Fruit fly (Drosophila melanogaster) whole organism, embryonic: ENCODE data around the gene CG43813.

Experiments
- Aef1 ChIP-seq: fragments of 200-800 bp; sonication (Bioruptor generic); IDR thresholded peaks from 3 replicates; pipeline ENCODE4 v1.3.6; 2022; ENCODE audit warnings: missing biosample characterization, missing genetic modification characterization
- Atf3 ChIP-seq: fragments of 200-800 bp; sonication (Bioruptor generic); optimal IDR thresholded peaks from 3 replicates; lab custom pipeline; 2016; ENCODE audit warnings: missing biosample characterization, missing genetic modification characterization
- Bgb ChIP-seq: fragments of 200-800 bp; sonication (Bioruptor generic); IDR thresholded peaks from 2 replicates; pipeline ENCODE4 v1.3.6; 2022; ENCODE audit warnings: missing biosample characterization, missing genetic modification characterization; ENCODE audit not compliant: partially characterized antibody
- CG10274 ChIP-seq: fragments of 200-800 bp; sonication (Bioruptor generic); optimal IDR thresholded peaks from 3 replicates; lab custom pipeline; 2017; ENCODE audit warnings: missing biosample characterization, mild to moderate bottlenecking, missing genetic modification characterization
- CG11456 ChIP-seq: fragments of 200-800 bp; sonication (Bioruptor generic); IDR thresholded peaks from 3 replicates; pipeline ENCODE4 v1.3.6; 2022; ENCODE audit warnings: missing biosample characterization, missing genetic modification characterization
- CG12391 ChIP-seq: fragments of 200-800 bp; sonication (Bioruptor generic); optimal IDR thresholded peaks from 3 replicates; lab custom pipeline; 2018; ENCODE audit warnings: missing biosample characterization, mild to moderate bottlenecking, missing genetic modification characterization, moderate library complexity
- CG14860 ChIP-seq: fragments of 200-800 bp; sonication (Bioruptor generic); IDR thresholded peaks from 3 replicates; pipeline ENCODE4 v1.3.6; 2022; ENCODE audit warnings: missing biosample characterization, missing genetic modification characterization; ENCODE audit not compliant: partially characterized antibody
- CG15601 ChIP-seq: fragments of 200-800 bp; sonication (Bioruptor generic); optimal IDR thresholded peaks from 3 replicates; lab custom pipeline; 2019; ENCODE audit warnings: missing biosample characterization, mild to moderate bottlenecking, missing genetic modification characterization, moderate library complexity
- CG16779 ChIP-seq: fragments of 200-800 bp; sonication (Bioruptor generic); IDR thresholded peaks from 2 replicates; pipeline ENCODE4 v1.3.6; 2022; ENCODE audit warnings: missing biosample characterization, missing genetic modification characterization
- CG16863 ChIP-seq: fragments of 200-800 bp; sonication (Bioruptor generic); optimal IDR thresholded peaks from 3 replicates; lab custom pipeline; 2016; ENCODE audit warnings: missing biosample characterization, missing genetic modification characterization
- CG17361 ChIP-seq: fragments of 200-800 bp; sonication (Bioruptor generic); IDR thresholded peaks from 3 replicates; pipeline ENCODE4 v1.3.6; 2022; ENCODE audit warnings: missing biosample characterization, missing genetic modification characterization
- CG18262 ChIP-seq: fragments of 200-800 bp; optimal IDR thresholded peaks from 3 replicates; lab custom pipeline; 2019; ENCODE audit warnings: missing biosample characterization, mild to moderate bottlenecking, missing genetic modification characterization, moderate library complexity
- CG18619 ChIP-seq: fragments of 200-800 bp; sonication (Bioruptor generic); optimal IDR thresholded peaks from 3 replicates; lab custom pipeline; 2017; ENCODE audit warnings: missing biosample characterization, mild to moderate bottlenecking, missing genetic modification characterization
- CG2202 ChIP-seq: fragments of 200-800 bp; sonication (Bioruptor generic); optimal IDR thresholded peaks from 2 replicates; lab custom pipeline; 2018; ENCODE audit warnings: missing biosample characterization, mild to moderate bottlenecking, missing genetic modification characterization
- CG2889 ChIP-seq: fragments of 200-800 bp; sonication (Bioruptor generic); IDR thresholded peaks from 3 replicates; pipeline ENCODE4 v1.3.6; 2022; ENCODE audit warnings: missing biosample characterization, missing genetic modification characterization
- CG3065 ChIP-seq: fragments of 200-800 bp; sonication (Bioruptor generic); optimal IDR thresholded peaks from 2 replicates; lab custom pipeline; 2016; ENCODE audit warnings: missing biosample characterization, missing genetic modification characterization
- CG31441 ChIP-seq: fragments of 200-800 bp; sonication (Bioruptor generic); IDR thresholded peaks from 2 replicates; pipeline ENCODE4 v1.3.6; 2022; ENCODE audit warnings: missing biosample characterization, missing genetic modification characterization
- CG3407 ChIP-seq: fragments of 200-800 bp; sonication (Bioruptor generic); optimal IDR thresholded peaks from 2 replicates; lab custom pipeline; 2018; ENCODE audit warnings: missing biosample characterization, mild to moderate bottlenecking, missing genetic modification characterization
- CG43689 ChIP-seq: fragments of 200-800 bp; sonication (Bioruptor generic); IDR thresholded peaks from 2 replicates; pipeline ENCODE4 v1.3.6; 2022; ENCODE audit warnings: missing biosample characterization, missing genetic modification characterization
- CG4617 ChIP-seq: fragments of 200-800 bp; sonication (Bioruptor generic); optimal IDR thresholded peaks from 3 replicates; lab custom pipeline; 2016; ENCODE audit warnings: missing biosample characterization, missing genetic modification characterization, borderline replicate concordance
- CG4707 ChIP-seq: fragments of 200-800 bp; sonication (Bioruptor generic); optimal IDR thresholded peaks from 2 replicates; lab custom pipeline; 2018; ENCODE audit warnings: missing biosample characterization, mild to moderate bottlenecking, missing genetic modification characterization, moderate library complexity
- CG4854 ChIP-seq: fragments of 200-800 bp; sonication (Bioruptor generic); optimal IDR thresholded peaks from 2 replicates; lab custom pipeline; 2016; ENCODE audit warnings: missing biosample characterization, missing genetic modification characterization, inconsistent platforms
- CG8359 ChIP-seq: fragments of 200-800 bp; sonication (Bioruptor generic); optimal IDR thresholded peaks from 2 replicates; lab custom pipeline; 2017; ENCODE audit warnings: missing biosample characterization, mild to moderate bottlenecking, missing genetic modification characterization, borderline replicate concordance
- CG9215 ChIP-seq: fragments of 200-800 bp; sonication (Bioruptor generic); IDR thresholded peaks from 2 replicates; pipeline ENCODE4 v1.3.6; 2022; ENCODE audit warnings: missing biosample characterization, missing genetic modification characterization
- CHES-1-like ChIP-seq: fragments of 200-800 bp; sonication (Bioruptor generic); optimal IDR thresholded peaks from 2 replicates; lab custom pipeline; 2016; ENCODE audit warnings: missing biosample characterization, missing genetic modification characterization
- CoRest ChIP-seq: fragments of 200-800 bp; sonication (Bioruptor generic); optimal IDR thresholded peaks from 3 replicates; lab custom pipeline; 2018; ENCODE audit warnings: missing biosample characterization, mild to moderate bottlenecking, missing genetic modification characterization, moderate library complexity
- Deaf1 ChIP-seq: fragments of 200-800 bp; optimal IDR thresholded peaks from 3 replicates; lab custom pipeline; 2019; ENCODE audit warnings: missing biosample characterization, mild to moderate bottlenecking, missing genetic modification characterization, moderate library complexity
- Dll ChIP-seq: fragments of 200-800 bp; sonication (Bioruptor generic); IDR thresholded peaks from 4 replicates; pipeline ENCODE4 v1.3.6; 2022; ENCODE audit warnings: missing biosample characterization, missing genetic modification characterization; ENCODE audit not compliant: partially characterized antibody
- HLH54F ChIP-seq: fragments of 200-800 bp; sonication (Bioruptor generic); optimal IDR thresholded peaks from 3 replicates; lab custom pipeline; 2016; ENCODE audit warnings: missing biosample characterization, missing genetic modification characterization
- Jarid2 ChIP-seq: fragments of 200-800 bp; sonication (Bioruptor generic); optimal IDR thresholded peaks from 3 replicates; lab custom pipeline; 2017; ENCODE audit warnings: mild to moderate bottlenecking, missing biosample characterization, missing genetic modification reagents, missing genetic modification characterization
- Med ChIP-seq: fragments of 200-800 bp; sonication (Bioruptor generic); peaks from one replicate; lab custom pipeline; 2016; ENCODE audit warnings: missing biosample characterization, missing genetic modification characterization, mild to moderate bottlenecking, inconsistent platforms, moderate library complexity
- PHDP ChIP-seq: fragments of 200-800 bp; sonication (Bioruptor generic); optimal IDR thresholded peaks from 3 replicates; lab custom pipeline; 2018; ENCODE audit warnings: missing biosample characterization, mild to moderate bottlenecking, missing genetic modification characterization, moderate library complexity
- amos ChIP-seq: fragments of 200-800 bp; sonication (Bioruptor generic); IDR thresholded peaks from 2 replicates; pipeline ENCODE4 v1.3.6; 2022; ENCODE audit warnings: missing biosample characterization, missing genetic modification characterization; ENCODE audit not compliant: partially characterized antibody
- bowl ChIP-seq: fragments of 200-800 bp; sonication (Bioruptor generic); IDR thresholded peaks from 2 replicates; pipeline ENCODE4 v1.3.6; 2022; ENCODE audit warnings: missing biosample characterization, missing genetic modification characterization
- br ChIP-seq: fragments of >200 bp; optimal IDR thresholded peaks from 2 replicates; lab custom pipeline; 2017
- dan ChIP-seq: fragments of 200-800 bp; sonication (Bioruptor generic); IDR thresholded peaks from 2 replicates; pipeline ENCODE4 v1.3.6; 2022; ENCODE audit warnings: missing biosample characterization, missing genetic modification characterization
- danr ChIP-seq: fragments of 200-800 bp; sonication (Bioruptor generic); IDR thresholded peaks from 2 replicates; pipeline ENCODE4 v1.3.6; 2022; ENCODE audit warnings: missing biosample characterization, missing genetic modification characterization
- emc ChIP-seq: fragments of 200-800 bp; sonication (Bioruptor generic); optimal IDR thresholded peaks from 2 replicates; lab custom pipeline; 2016; ENCODE audit warnings: missing biosample characterization, missing genetic modification characterization
- eyg ChIP-seq: fragments of 200-800 bp; sonication (Bioruptor generic); optimal IDR thresholded peaks from 3 replicates; lab custom pipeline; 2016; ENCODE audit warnings: missing biosample characterization, missing genetic modification characterization
- fd102C ChIP-seq: fragments of 200-800 bp; sonication (Bioruptor generic); optimal IDR thresholded peaks from 2 replicates; lab custom pipeline; 2018; ENCODE audit warnings: missing biosample characterization, mild to moderate bottlenecking, missing genetic modification characterization, moderate library complexity
- hb ChIP-seq: fragments of 200-800 bp; sonication (Bioruptor generic); IDR thresholded peaks from 3 replicates; pipeline ENCODE4 v1.3.6; 2022; ENCODE audit warnings: missing biosample characterization, missing genetic modification characterization; ENCODE audit not compliant: partially characterized antibody
- hkb ChIP-seq, 2 experiments: fragments of 200-800 bp in 1 of 2; fragments of >200 bp in 1 of 2; sonication (Bioruptor generic) in 1 of 2; IDR thresholded peaks in 1 of 2; optimal IDR thresholded peaks in 1 of 2; 2 replicates each; pipeline versions ENCODE4 v1.3.6 to Lab custom; 2017 to 2022; ENCODE audit warnings: missing biosample characterization in 1 of 2, missing genetic modification characterization in 1 of 2
- inv ChIP-seq: fragments of 200-800 bp; sonication (Bioruptor generic); IDR thresholded peaks from 2 replicates; pipeline ENCODE4 v1.3.6; 2022; ENCODE audit warnings: missing biosample characterization, missing genetic modification characterization; ENCODE audit not compliant: partially characterized antibody
- nom ChIP-seq: fragments of 200-800 bp; sonication (Bioruptor generic); optimal IDR thresholded peaks from 2 replicates; lab custom pipeline; 2017; ENCODE audit warnings: missing biosample characterization, missing genetic modification characterization, mild to moderate bottlenecking, moderate library complexity, missing genetic modification reagents
- pfk ChIP-seq: fragments of 200-800 bp; sonication (Bioruptor generic); optimal IDR thresholded peaks from 2 replicates; lab custom pipeline; 2018; ENCODE audit warnings: missing biosample characterization, mild to moderate bottlenecking, missing genetic modification characterization, moderate library complexity
- repo ChIP-seq: fragments of 200-800 bp; sonication (Bioruptor generic); optimal IDR thresholded peaks from 2 replicates; lab custom pipeline; 2016; ENCODE audit warnings: missing biosample characterization, missing genetic modification characterization
- so ChIP-seq: fragments of 200-800 bp; sonication (Bioruptor generic); IDR thresholded peaks from 3 replicates; pipeline ENCODE4 v1.3.6; 2022; ENCODE audit warnings: missing biosample characterization, missing genetic modification characterization
- sob ChIP-seq: fragments of 200-800 bp; sonication (Bioruptor generic); IDR thresholded peaks from 2 replicates; pipeline ENCODE4 v1.3.6; 2022; ENCODE audit warnings: missing biosample characterization, missing genetic modification characterization
- sqz ChIP-seq: fragments of 200-800 bp; sonication (Bioruptor generic); optimal IDR thresholded peaks from 3 replicates; lab custom pipeline; 2018; ENCODE audit warnings: missing biosample characterization, mild to moderate bottlenecking, missing genetic modification characterization
- unpg ChIP-seq: fragments of 200-800 bp; sonication (Bioruptor generic); optimal IDR thresholded peaks from 3 replicates; lab custom pipeline; 2018; ENCODE audit warnings: missing biosample characterization, mild to moderate bottlenecking, missing genetic modification characterization, moderate library complexity

Gene CG43813

dm6 chr2L:12350880-12351279, 6.8 kb upstream of the CG43813 start (continued):
- TF ChIP-seq repo (GFP tag; lab: Kevin White, UChicago) (peak; percentile 41), PHDP (peak; percentile 34), CG18262 (tag; lab: Kevin White, UChicago) (peak; percentile 53), CG16863 (no peak), CG18619 (GFP tag; lab: Kevin White, UChicago) (no peak), inv (GFP tag; lab: Robert Waterston, UW) (no peak), amos (GFP tag; lab: Robert Waterston, UW) (no peak), eyg (GFP tag; lab: Kevin White, UChicago) (peak; percentile 14), CG17361 (GFP tag; lab: Robert Waterston, UW) (0 out of 3 replicates have a peak, but pooled peaks have one; percentile 33), CG16779 (GFP tag; lab: Robert Waterston, UW) (no peak), CG4854 (GFP tag; lab: Kevin White, UChicago) (no peak), CG10274 (GFP tag; lab: Kevin White, UChicago) (no peak), Dll (no peak), CG3407 (GFP tag; lab: Kevin White, UChicago) (peak; percentile 43), CG2889 (GFP tag; lab: Robert Waterston, UW) (peak; percentile 32; the same call in 1 of the 3 replicates), HLH54F (GFP tag; lab: Kevin White, UChicago) (no peak), so (GFP tag; lab: Robert Waterston, UW) (no peak), pfk (no peak), CG9215 (GFP tag; lab: Robert Waterston, UW) (0 out of 2 replicates have a peak, but pooled peaks have one; percentile 15), sob (GFP tag; lab: Robert Waterston, UW) (peak; percentile 46; the same call in 1 of the 2 replicates), emc (GFP tag; lab: Kevin White, UChicago) (no peak), nom (GFP tag; lab: Kevin White, UChicago) (no peak), danr (GFP tag; lab: Robert Waterston, UW) (peak; percentile 16; the same call in 1 of the 2 replicates), unpg (GFP tag; lab: Kevin White, UChicago) (peak; percentile 51), CG8359 (GFP tag; lab: Kevin White, UChicago) (no peak), CG3065 (GFP tag; lab: Kevin White, UChicago) (no peak), CG12391 (tag; lab: Kevin White, UChicago) (peak; percentile 68), bowl (GFP tag; lab: Robert Waterston, UW) (no peak), hb (GFP tag; lab: Robert Waterston, UW) (no peak), CoRest (peak; percentile 37), CG15601 (no peak), Jarid2 (GFP tag; lab: Kevin White, UChicago) (no peak), Deaf1 (tag; lab: Kevin White, UChicago) (no peak), Med (peak; percentile 74), Aef1 (GFP tag; lab: Robert Waterston, UW) (0 out of 3 replicates have a peak, but pooled peaks have one; percentile 28), sqz (no peak), CG4617 (no peak), hkb (optimal IDR thresholded peaks at IDR 0.05; lab: Kevin White, UChicago) (no peak), hkb (GFP tag; IDR thresholded peaks at IDR 0.05; lab: Robert Waterston, UW) (peak; percentile 54; the same call in 1 of the 2 replicates), br (lab: Kevin White, UChicago) (no peak), CG11456 (no peak), Atf3 (GFP tag; lab: Kevin White, UChicago) (peak; percentile 35), CG2202 (tag; lab: Kevin White, UChicago) (peak; percentile 51), CG4707 (GFP tag; lab: Kevin White, UChicago) (peak; percentile 2), fd102C (peak; percentile 77), CG31441 (GFP tag; lab: Robert Waterston, UW) (peak; percentile 41; the same call in 1 of the 2 replicates), CG14860 (GFP tag; lab: Robert Waterston, UW) (no peak), CG43689 (GFP tag; lab: Robert Waterston, UW) (no peak), dan (GFP tag; lab: Robert Waterston, UW) (no peak), CHES-1-like (GFP tag; lab: Kevin White, UChicago) (no peak), Bgb (GFP tag; lab: Robert Waterston, UW) (no peak)
